Worm (Caenorhabditis elegans): ENCODE results near the gene brc-2.

DNA sequence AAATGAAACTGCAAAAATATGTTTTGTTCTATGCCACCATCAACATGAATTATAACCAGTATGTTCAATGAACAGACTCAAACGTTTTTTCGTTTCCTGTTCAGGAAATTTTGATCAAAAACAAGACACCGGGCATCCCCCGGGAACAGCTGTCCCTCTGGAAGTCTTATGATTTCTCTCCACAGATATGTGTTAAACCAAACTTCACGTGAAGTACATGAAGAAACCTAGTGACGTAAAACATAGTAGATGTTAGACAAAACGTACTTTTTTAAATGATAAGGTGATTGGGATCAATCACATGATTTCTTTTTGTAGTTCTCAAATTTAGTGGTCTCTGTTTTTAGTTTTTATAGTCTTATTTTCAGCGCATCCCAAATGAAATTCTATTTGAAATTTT lies 4.4 kb downstream of the brc-2 start:
- TF ChIP-seq tbx-2 (tag; optimal IDR thresholded peaks at IDR 0.05): peak; percentile 58
- peak; percentile 48 for TF ChIP-seq blmp-1 (tag; optimal IDR thresholded peaks at IDR 0.05)
- no peak for TF ChIP-seq efl-3 (GFP tag; optimal IDR thresholded peaks at IDR 0.05)
- peak in 2 of 3 experiments; percentile 10 to 31 for TF ChIP-seq dpl-1 (GFP tag; optimal IDR thresholded peaks at IDR 0.05)
- TF ChIP-seq nhr-84 (tag; optimal IDR thresholded peaks at IDR 0.05): no peak
- TF ChIP-seq nhr-77 (tag; optimal IDR thresholded peaks at IDR 0.05): no peak
- TF ChIP-seq ceh-82 (tag; optimal IDR thresholded peaks at IDR 0.05): no peak
- TF ChIP-seq jun-1 (tag; optimal IDR thresholded peaks at IDR 0.05): no peak
- TF ChIP-seq unc-130 (tag; optimal IDR thresholded peaks at IDR 0.05): peak; percentile 56
- TF ChIP-seq alr-1 (tag; optimal IDR thresholded peaks at IDR 0.05; ENCODE audit: borderline replicate concordance): no peak
- TF ChIP-seq nhr-12 (tag; optimal IDR thresholded peaks at IDR 0.05): no peak
- no peak for TF ChIP-seq ces-1 (GFP tag; optimal IDR thresholded peaks at IDR 0.05)
- no peak for TF ChIP-seq fkh-4 (tag; optimal IDR thresholded peaks at IDR 0.05; ENCODE audit: borderline replicate concordance)
- no peak for TF ChIP-seq unc-62 (GFP tag; optimal IDR thresholded peaks at IDR 0.05)

Data from whole organism, L1 larva.